Worm (Caenorhabditis elegans): ENCODE measurements around the gene daf-42.

DNA sequence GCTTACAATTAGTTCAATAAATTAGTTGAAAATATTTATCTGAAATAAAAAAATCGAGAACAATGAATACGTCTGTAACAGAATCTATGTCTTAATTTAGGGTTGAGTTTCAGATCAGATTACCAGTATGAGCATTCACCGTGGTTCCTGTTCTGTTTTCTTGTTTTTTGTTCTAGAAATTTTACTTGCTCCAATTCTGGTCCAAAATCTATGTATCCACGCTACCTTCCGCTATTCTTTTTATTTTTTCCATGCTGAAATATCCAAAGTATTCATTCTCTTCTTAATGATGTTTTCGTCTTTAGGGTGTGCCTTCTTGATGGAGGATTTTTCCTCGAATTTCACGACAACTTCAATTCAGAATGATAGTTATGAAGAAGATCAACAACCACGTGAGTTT is 41.3 kb downstream of the daf-42 start, which contains the start of gene npr-27:
- no peak for TF ChIP-seq ceh-48 (tag; optimal IDR thresholded peaks at IDR 0.05)
- TF ChIP-seq ceh-18 (tag; optimal IDR thresholded peaks at IDR 0.05): no peak
- TF ChIP-seq ets-4 (tag; optimal IDR thresholded peaks at IDR 0.05): no peak

Data from whole organism, late embryonic.